Worm (Caenorhabditis elegans) whole organism, L1 larva: ENCODE results near the gene nas-28.

Source experiments
- ama-1 ChIP-seq: fragments of 150-350 bp; optimal IDR thresholded peaks from 2 replicates; lab custom pipeline; 2014
- blmp-1 ChIP-seq: fragments of 150-350 bp; optimal IDR thresholded peaks from 2 replicates; lab custom pipeline; 2014; ENCODE audit warnings: missing biosample characterization, missing genetic modification characterization
- ceh-63 ChIP-seq: fragments of 200-800 bp; sonication (Bioruptor generic); optimal IDR thresholded peaks from 2 replicates; lab custom pipeline; 2018; ENCODE audit warnings: mild to moderate bottlenecking, missing genetic modification characterization, missing compliant biosample characterization
- elt-3 ChIP-seq, 6 experiments: fragments of 150-350 bp in 1 of 6; sonication (generic microtip); optimal IDR thresholded peaks; 2 replicates each; lab custom pipeline; 2017 to 2018; ENCODE audit warnings: missing biosample characterization in 6 of 6, missing genetic modification characterization in 6 of 6, inconsistent platforms in 1 of 6
- fkh-8 ChIP-seq: sonication (generic microtip); optimal IDR thresholded peaks from 2 replicates; lab custom pipeline; 2016; ENCODE audit warnings: mild to moderate bottlenecking, missing genetic modification characterization, missing compliant biosample characterization
- lir-3 ChIP-seq: sonication (generic microtip); optimal IDR thresholded peaks from 2 replicates; lab custom pipeline; 2016; ENCODE audit warnings: mild to moderate bottlenecking, missing genetic modification characterization, moderate library complexity, missing compliant biosample characterization; ENCODE audit not compliant: poor library complexity
- nhr-11 ChIP-seq: fragments of 150-350 bp; optimal IDR thresholded peaks from 2 replicates; lab custom pipeline; 2014; ENCODE audit warnings: missing biosample characterization, missing genetic modification characterization
- nhr-237 ChIP-seq: fragments of 150-350 bp; optimal IDR thresholded peaks from 2 replicates; lab custom pipeline; 2014; ENCODE audit warnings: missing biosample characterization, missing genetic modification characterization
- nhr-77 ChIP-seq: fragments of 150-350 bp; optimal IDR thresholded peaks from 2 replicates; lab custom pipeline; 2014; ENCODE audit warnings: missing biosample characterization, missing genetic modification characterization
- nhr-90 ChIP-seq: sonication (generic microtip); optimal IDR thresholded peaks from 2 replicates; lab custom pipeline; 2016; ENCODE audit warnings: mild to moderate bottlenecking, missing genetic modification characterization, missing compliant biosample characterization; ENCODE audit not compliant: poor library complexity
- snpc-4 ChIP-seq: fragments of 150-350 bp; optimal IDR thresholded peaks from 2 replicates; lab custom pipeline; 2014; ENCODE audit warnings: missing biosample characterization, missing genetic modification characterization
- unc-62 ChIP-seq: fragments of 150-350 bp; optimal IDR thresholded peaks from 2 replicates; lab custom pipeline; 2014; ENCODE audit warnings: missing biosample characterization, missing genetic modification reagents, missing genetic modification characterization
- unc-86 ChIP-seq: sonication (generic microtip); optimal IDR thresholded peaks from 2 replicates; lab custom pipeline; 2016; ENCODE audit warnings: missing genetic modification characterization, missing compliant biosample characterization
- zag-1 ChIP-seq: fragments of 150-350 bp; optimal IDR thresholded peaks from 2 replicates; lab custom pipeline; 2014; ENCODE audit warnings: missing biosample characterization, missing genetic modification characterization

ce11 chrIII:6207046-6207445, 24.0 kb upstream of the nas-28 start:
- TF ChIP-seq blmp-1: no peak
- TF ChIP-seq unc-62: no peak
- TF ChIP-seq ceh-63 (GFP tag; lab: Kevin White, UChicago): no peak
- no peak for TF ChIP-seq snpc-4 (tag; lab: Kevin White, UChicago)
- no peak for TF ChIP-seq unc-86 (tag; lab: Kevin White, UChicago)
- TF ChIP-seq elt-3 (tag; optimal IDR thresholded peaks at IDR 0.05; lab: Kevin White, UChicago): no peak
- no peak for TF ChIP-seq fkh-8
- no peak for TF ChIP-seq nhr-11
- TF ChIP-seq nhr-77 (tag; lab: Kevin White, UChicago): no peak
- no peak for TF ChIP-seq lir-3 (tag; lab: Kevin White, UChicago)
- TF ChIP-seq ama-1 (lab: Kevin White, UChicago): no peak
- no peak for TF ChIP-seq nhr-90 (tag; lab: Kevin White, UChicago)
- TF ChIP-seq zag-1 (tag; lab: Kevin White, UChicago): no peak
- no peak for TF ChIP-seq nhr-237
